Worm (Caenorhabditis elegans) whole organism, young adult: ENCODE data around the gene str-190.

Experiments used
- B0336.3 ChIP-seq: fragments of 200-800 bp; sonication (Bioruptor generic); IDR thresholded peaks from 2 replicates; pipeline ENCODE4 v1.3.6; 2022; ENCODE audit warnings: missing genetic modification characterization, missing compliant biosample characterization
- D2030.7 ChIP-seq: fragments of 200-800 bp; sonication (Bioruptor generic); IDR thresholded peaks from 2 replicates; pipeline ENCODE4 v1.3.6; 2022; ENCODE audit warnings: missing genetic modification reagents, missing genetic modification characterization, missing compliant biosample characterization
- F10E7.11 ChIP-seq: sonication (generic microtip); optimal IDR thresholded peaks from 2 replicates; lab custom pipeline; 2017; ENCODE audit warnings: mild to moderate bottlenecking, missing genetic modification characterization, moderate library complexity, missing compliant biosample characterization
- F49E8.2 ChIP-seq: sonication (generic microtip); optimal IDR thresholded peaks from 3 replicates; lab custom pipeline; 2017; ENCODE audit warnings: missing genetic modification characterization, mild to moderate bottlenecking, missing compliant biosample characterization, antibody characterized with exemption, moderate library complexity; ENCODE audit not compliant: insufficient read depth
- F52B5.7 ChIP-seq: sonication (generic microtip); optimal IDR thresholded peaks from 2 replicates; lab custom pipeline; 2016; ENCODE audit warnings: mild to moderate bottlenecking, missing genetic modification characterization, missing compliant biosample characterization
- F57A8.1 ChIP-seq: fragments of 200-800 bp; sonication (Bioruptor generic); optimal IDR thresholded peaks from 2 replicates; lab custom pipeline; 2018; ENCODE audit warnings: mild to moderate bottlenecking, missing genetic modification characterization, moderate library complexity, missing compliant biosample characterization
- F57C9.4 ChIP-seq: sonication (generic microtip); optimal IDR thresholded peaks from 2 replicates; lab custom pipeline; 2017; ENCODE audit warnings: mild to moderate bottlenecking, missing genetic modification characterization, missing compliant biosample characterization
- K12H6.12 ChIP-seq: fragments of 200-800 bp; sonication (Bioruptor generic); optimal IDR thresholded peaks from 2 replicates; lab custom pipeline; 2018; ENCODE audit warnings: mild to moderate bottlenecking, missing genetic modification characterization, missing compliant biosample characterization
- Y53G8AR.9 ChIP-seq: fragments of 200-800 bp; sonication (Bioruptor generic); conservative IDR thresholded peaks from 2 replicates; pipeline ENCODE4 v1.3.6; 2022; ENCODE audit warnings: missing genetic modification reagents, missing genetic modification characterization, missing compliant biosample characterization
- Y56A3A.18 ChIP-seq: fragments of 200-800 bp; sonication (Bioruptor generic); IDR thresholded peaks from 2 replicates; pipeline ENCODE4 v1.3.6; 2022; ENCODE audit warnings: missing genetic modification reagents, missing genetic modification characterization, missing compliant biosample characterization
- Y67H2A.10 ChIP-seq: fragments of 200-800 bp; sonication (Bioruptor generic); conservative IDR thresholded peaks from 2 replicates; pipeline ENCODE4 v1.3.6; 2022; ENCODE audit warnings: missing genetic modification reagents, missing genetic modification characterization, missing compliant biosample characterization
- Y95B8A.8 ChIP-seq: fragments of 200-800 bp; sonication (Bioruptor generic); IDR thresholded peaks from 2 replicates; pipeline ENCODE4 v1.3.6; 2022; ENCODE audit warnings: missing genetic modification reagents, missing genetic modification characterization, missing compliant biosample characterization
- ZK185.1 ChIP-seq: sonication (generic microtip); optimal IDR thresholded peaks from 2 replicates; lab custom pipeline; 2016; ENCODE audit warnings: mild to moderate bottlenecking, missing genetic modification characterization, missing compliant biosample characterization; ENCODE audit not compliant: poor library complexity, severe bottlenecking
- attf-5 ChIP-seq: fragments of 200-800 bp; sonication (Bioruptor generic); optimal IDR thresholded peaks from 2 replicates; lab custom pipeline; 2018; ENCODE audit warnings: mild to moderate bottlenecking, missing genetic modification characterization, missing compliant biosample characterization
- cebp-1 ChIP-seq, 2 experiments: fragments of 200-800 bp in 1 of 2; sonication (Bioruptor generic) in 1 of 2; sonication (generic microtip) in 1 of 2; IDR thresholded peaks in 1 of 2; optimal IDR thresholded peaks in 1 of 2; 2 replicates each; pipeline versions ENCODE4 v1.3.6 to Lab custom; 2017 to 2022; ENCODE audit warnings: missing compliant biosample characterization in 2 of 2, missing genetic modification characterization in 2 of 2, mild to moderate bottlenecking in 1 of 2, missing genetic modification reagents in 1 of 2, moderate library complexity in 1 of 2
- ceh-27 ChIP-seq: fragments of 200-800 bp; sonication (Bioruptor generic); optimal IDR thresholded peaks from 2 replicates; lab custom pipeline; 2018; ENCODE audit warnings: mild to moderate bottlenecking, missing genetic modification characterization, moderate library complexity, missing compliant biosample characterization
- ceh-40 ChIP-seq: fragments of 200-800 bp; sonication (Bioruptor generic); IDR thresholded peaks from 2 replicates; pipeline ENCODE4 v1.3.6; 2022; ENCODE audit warnings: missing genetic modification characterization, missing compliant biosample characterization
- ceh-79 ChIP-seq: sonication (generic microtip); optimal IDR thresholded peaks from 2 replicates; lab custom pipeline; 2017; ENCODE audit warnings: mild to moderate bottlenecking, missing genetic modification characterization, missing compliant biosample characterization
- egl-44 ChIP-seq: fragments of 200-800 bp; sonication (Bioruptor generic); IDR thresholded peaks from 2 replicates; pipeline ENCODE4 v1.3.6; 2022; ENCODE audit warnings: missing genetic modification reagents, missing genetic modification characterization, missing compliant biosample characterization
- egrh-3 ChIP-seq: fragments of 200-800 bp; sonication (Bioruptor generic); IDR thresholded peaks from 2 replicates; pipeline ENCODE4 v1.3.6; 2022; ENCODE audit warnings: missing genetic modification reagents, missing genetic modification characterization, missing compliant biosample characterization
- ekl-4 ChIP-seq: fragments of 200-800 bp; sonication (Bioruptor generic); IDR thresholded peaks from 2 replicates; pipeline ENCODE4 v1.3.6; 2022; ENCODE audit warnings: missing genetic modification reagents, missing genetic modification characterization, missing compliant biosample characterization
- ets-4 ChIP-seq: fragments of 200-800 bp; sonication (Bioruptor generic); optimal IDR thresholded peaks from 2 replicates; lab custom pipeline; 2018; ENCODE audit warnings: mild to moderate bottlenecking, missing genetic modification characterization, missing compliant biosample characterization
- fkh-3 ChIP-seq: sonication (generic microtip); optimal IDR thresholded peaks from 2 replicates; lab custom pipeline; 2016; ENCODE audit warnings: mild to moderate bottlenecking, missing genetic modification characterization, missing compliant biosample characterization
- hlh-26 ChIP-seq: fragments of 200-800 bp; sonication (Bioruptor generic); conservative IDR thresholded peaks from 2 replicates; pipeline ENCODE4 v1.3.6; 2022; ENCODE audit warnings: missing genetic modification reagents, missing genetic modification characterization, missing compliant biosample characterization
- let-607 ChIP-seq, 2 experiments: fragments of 200-800 bp in 1 of 2; sonication (Bioruptor generic) in 1 of 2; sonication (generic microtip) in 1 of 2; optimal IDR thresholded peaks; 2 replicates each; lab custom pipeline; 2016 to 2018; ENCODE audit warnings: mild to moderate bottlenecking in 2 of 2, missing compliant biosample characterization in 2 of 2, missing genetic modification characterization in 2 of 2, moderate library complexity in 2 of 2, missing genotype in 1 of 2
- madf-10 ChIP-seq: sonication (generic microtip); optimal IDR thresholded peaks from 2 replicates; lab custom pipeline; 2016; ENCODE audit warnings: mild to moderate bottlenecking, missing genetic modification characterization, missing compliant biosample characterization
- madf-3 ChIP-seq: fragments of 200-800 bp; sonication (Bioruptor generic); IDR thresholded peaks from 2 replicates; pipeline ENCODE4 v1.3.6; 2022; ENCODE audit warnings: missing genetic modification reagents, missing genetic modification characterization, missing compliant biosample characterization
- mcd-1 ChIP-seq: fragments of 200-800 bp; sonication (Bioruptor generic); IDR thresholded peaks from 2 replicates; pipeline ENCODE4 v1.3.6; 2022; ENCODE audit warnings: missing genetic modification reagents, missing genetic modification characterization, missing compliant biosample characterization
- mxl-1 ChIP-seq: sonication (generic microtip); optimal IDR thresholded peaks from 2 replicates; lab custom pipeline; 2016; ENCODE audit warnings: missing genetic modification characterization, missing compliant biosample characterization
- nfya-1 ChIP-seq: sonication (generic microtip); optimal IDR thresholded peaks from 2 replicates; lab custom pipeline; 2017; ENCODE audit warnings: antibody characterized with exemption, missing compliant biosample characterization, missing genetic modification characterization, borderline replicate concordance; ENCODE audit not compliant: insufficient read depth
- nhr-80 ChIP-seq: sonication (generic microtip); optimal IDR thresholded peaks from 2 replicates; lab custom pipeline; 2016; ENCODE audit warnings: missing genetic modification characterization, missing compliant biosample characterization
- nhr-90 ChIP-seq: sonication (generic microtip); optimal IDR thresholded peaks from 2 replicates; lab custom pipeline; 2016; ENCODE audit warnings: missing genotype, mild to moderate bottlenecking, missing genetic modification characterization, missing compliant biosample characterization
- pbrm-1 ChIP-seq: fragments of 200-800 bp; sonication (Bioruptor generic); IDR thresholded peaks from 2 replicates; pipeline ENCODE4 v1.3.6; 2022; ENCODE audit warnings: missing genetic modification reagents, missing genetic modification characterization, missing compliant biosample characterization
- pha-4 ChIP-seq: fragments of 150-350 bp; sonication (generic microtip); optimal IDR thresholded peaks from 2 replicates; lab custom pipeline; 2014; ENCODE audit warnings: missing biosample characterization, missing genetic modification reagents, missing genetic modification characterization
- repo-1 ChIP-seq: sonication (generic microtip); optimal IDR thresholded peaks from 2 replicates; lab custom pipeline; 2017; ENCODE audit warnings: mild to moderate bottlenecking, missing genetic modification characterization, missing compliant biosample characterization
- sea-2 ChIP-seq: fragments of 200-800 bp; sonication (Bioruptor generic); IDR thresholded peaks from 2 replicates; pipeline ENCODE4 v1.3.6; 2022; ENCODE audit warnings: missing genetic modification characterization, missing compliant biosample characterization
- somi-1 ChIP-seq: fragments of 200-800 bp; sonication (Bioruptor generic); optimal IDR thresholded peaks from 2 replicates; lab custom pipeline; 2018; ENCODE audit warnings: mild to moderate bottlenecking, missing genetic modification characterization, missing compliant biosample characterization
- tbp1 ChIP-seq: fragments of 200-800 bp; sonication (Bioruptor generic); optimal IDR thresholded peaks from 2 replicates; lab custom pipeline; 2018; ENCODE audit warnings: mild to moderate bottlenecking, missing genetic modification characterization, missing compliant biosample characterization
- unc-130 ChIP-seq: sonication (generic microtip); optimal IDR thresholded peaks from 2 replicates; lab custom pipeline; 2016; ENCODE audit warnings: missing genetic modification reagents, missing genetic modification characterization, missing compliant biosample characterization
- zim-3 ChIP-seq: sonication (generic microtip); optimal IDR thresholded peaks from 2 replicates; lab custom pipeline; 2017; ENCODE audit warnings: mild to moderate bottlenecking, missing genetic modification characterization, moderate library complexity, missing compliant biosample characterization
- ztf-18 ChIP-seq: sonication (generic microtip); optimal IDR thresholded peaks from 2 replicates; lab custom pipeline; 2016; ENCODE audit warnings: missing genotype, mild to moderate bottlenecking, missing genetic modification characterization, missing compliant biosample characterization
- ztf-22 ChIP-seq: fragments of 200-800 bp; sonication (Bioruptor generic); optimal IDR thresholded peaks from 2 replicates; lab custom pipeline; 2018; ENCODE audit warnings: mild to moderate bottlenecking, missing genetic modification characterization, moderate library complexity, missing compliant biosample characterization
- ztf-3 ChIP-seq: fragments of 200-800 bp; sonication (Bioruptor generic); optimal IDR thresholded peaks from 2 replicates; lab custom pipeline; 2018; ENCODE audit warnings: mild to moderate bottlenecking, missing genetic modification characterization, missing compliant biosample characterization

Gene str-190

DNA sequence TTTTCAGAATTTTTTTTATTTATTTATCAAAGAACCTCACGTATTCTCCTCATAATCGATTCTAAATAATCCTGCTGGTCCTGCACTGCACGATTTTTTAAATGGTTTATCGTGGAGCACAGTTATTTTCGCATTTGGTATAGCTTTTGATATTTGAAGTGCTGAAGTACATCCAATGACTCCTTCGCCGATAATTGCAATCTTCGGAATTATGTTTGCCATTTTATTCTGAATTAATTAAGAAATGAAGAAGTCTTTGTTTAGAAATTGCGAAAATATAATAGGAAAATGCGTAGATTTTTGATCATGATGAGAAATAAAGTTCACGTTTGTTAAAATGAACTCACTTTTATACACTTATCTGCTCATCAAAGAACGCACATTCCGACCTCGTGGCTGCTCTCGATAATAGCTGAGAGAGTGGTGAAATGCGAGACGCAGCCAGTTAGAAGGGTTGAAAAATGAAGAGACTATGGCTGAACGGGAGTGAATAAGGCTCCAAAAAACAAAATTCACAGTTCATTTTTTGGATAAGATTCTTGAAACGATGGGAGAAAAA is 43.4 kb downstream of the str-190 start (continued):
- TF ChIP-seq egrh-3 (GFP tag; lab: Robert Waterston, UW) (no peak), mcd-1 (GFP tag; lab: Robert Waterston, UW) (0 out of 2 replicates have a peak, but pooled peaks have one; percentile 6)

DNA sequence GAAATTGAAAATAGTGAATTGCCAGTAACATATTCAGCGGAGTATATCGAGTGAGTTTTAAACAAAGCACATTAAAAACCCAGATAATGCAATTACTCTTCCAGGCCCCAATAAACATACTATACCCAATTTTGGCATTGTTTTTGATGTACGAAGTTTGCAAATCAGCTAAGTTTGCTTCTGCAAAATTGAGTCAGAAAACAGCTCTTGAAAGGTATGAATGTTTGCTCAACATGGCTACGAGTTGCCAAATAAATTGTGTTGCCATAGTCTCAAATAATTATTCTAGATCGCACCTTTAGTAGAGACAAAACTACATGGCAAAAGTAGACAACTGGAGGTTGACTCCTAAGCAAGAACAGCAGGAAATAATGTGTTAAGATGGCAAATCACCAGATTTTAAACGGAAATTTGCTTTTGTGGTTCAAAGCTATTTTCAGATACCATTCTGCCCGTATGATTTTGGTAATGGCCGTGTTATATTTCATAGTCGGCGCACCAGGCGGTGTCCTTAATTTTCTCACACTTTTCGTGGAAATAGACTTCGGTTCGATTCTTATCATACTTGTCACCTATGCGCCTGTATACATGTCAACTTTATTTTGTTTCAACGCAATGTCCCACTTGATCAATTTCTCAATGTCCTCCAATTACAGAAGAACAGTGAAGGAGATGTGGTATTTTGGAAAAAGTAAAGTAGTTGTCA is 45.7 kb downstream of the str-190 start:
- TF ChIP-seq pbrm-1 (GFP tag; lab: Robert Waterston, UW) (peak; percentile 64; the same call in 1 of the 2 replicates), ceh-27 (peak; percentile 9), tbp1 (GFP tag; lab: Kevin White, UChicago) (peak; percentile 38), F49E8.2 (tag; lab: Kevin White, UChicago) (no peak), nhr-80 (peak; percentile 58), Y95B8A.8 (GFP tag; lab: Robert Waterston, UW) (peak; percentile 63; the same call in 1 of the 2 replicates), Y53G8AR.9 (peak; percentile 91; the same call in 1 of the 2 replicates), somi-1 (GFP tag; lab: Kevin White, UChicago) (no peak), fkh-3 (peak; percentile 1), F57C9.4 (peak; percentile 50), madf-10 (tag; lab: Kevin White, UChicago) (peak; percentile 82), D2030.7 (GFP tag; lab: Robert Waterston, UW) (no peak), F57A8.1 (GFP tag; lab: Kevin White, UChicago) (no peak), cebp-1 (GFP tag; IDR thresholded peaks at IDR 0.05; lab: Robert Waterston, UW) (no peak; the same call in 1 of the 2 replicates), cebp-1 (tag; optimal IDR thresholded peaks at IDR 0.05; lab: Kevin White, UChicago) (peak; percentile 70), nhr-90 (peak; percentile 66), ceh-40 (GFP tag; lab: Robert Waterston, UW) (0 out of 2 replicates have a peak, but pooled peaks have one; percentile 6), ekl-4 (0 out of 2 replicates have a peak, but pooled peaks have one; percentile 8), Y67H2A.10 (no peak), ceh-79 (tag; lab: Kevin White, UChicago) (peak; percentile 21), repo-1 (tag; lab: Kevin White, UChicago) (peak; percentile 78), ZK185.1 (tag; lab: Kevin White, UChicago) (peak; percentile 17), let-607 (tag; optimal IDR thresholded peaks at IDR 0.05; lab: Kevin White, UChicago) (peak in 1 of 2 experiments; percentile 42), attf-5 (GFP tag; lab: Kevin White, UChicago) (peak; percentile 50), Y56A3A.18 (GFP tag; lab: Robert Waterston, UW) (peak; percentile 56), hlh-26 (GFP tag; lab: Robert Waterston, UW) (no peak), ets-4 (peak; percentile 63), sea-2 (GFP tag; lab: Robert Waterston, UW) (no peak), B0336.3 (GFP tag; lab: Robert Waterston, UW) (peak; percentile 67), K12H6.12 (tag; lab: Kevin White, UChicago) (peak; percentile 2), ztf-18 (tag; lab: Kevin White, UChicago) (no peak), egl-44 (GFP tag; lab: Robert Waterston, UW) (peak; percentile 44; the same call in 1 of the 2 replicates), ztf-3 (GFP tag; lab: Kevin White, UChicago) (peak; percentile 22), mxl-1 (peak; percentile 4), pha-4 (tag; lab: Kevin White, UChicago) (peak; percentile 83), ztf-22 (GFP tag; lab: Kevin White, UChicago) (peak; percentile 63), unc-130 (GFP tag; lab: Kevin White, UChicago) (no peak), zim-3 (tag; lab: Kevin White, UChicago) (peak; percentile 65), nfya-1 (tag; lab: Kevin White, UChicago) (no peak), F52B5.7 (tag; lab: Kevin White, UChicago) (peak; percentile 96), madf-3 (0 out of 2 replicates have a peak, but pooled peaks have one; percentile 2), F10E7.11 (tag; lab: Kevin White, UChicago) (no peak)
